Worm (Caenorhabditis elegans): ENCODE data around the gene twnk-1.

- no peak for TF ChIP-seq tab-1 (GFP tag; IDR thresholded peaks at IDR 0.05)
- TF ChIP-seq flt-1 (GFP tag; IDR thresholded peaks at IDR 0.05) = no peak
- TF ChIP-seq med-1 (GFP tag; optimal IDR thresholded peaks at IDR 0.05; ENCODE audit: insufficient read depth) = no peak
- TF ChIP-seq ref-1 (GFP tag; conservative IDR thresholded peaks at IDR 0.05) = no peak
- no peak for TF ChIP-seq klf-2 (GFP tag; conservative IDR thresholded peaks at IDR 0.05)
- no peak for TF ChIP-seq ztf-23 (GFP tag; IDR thresholded peaks at IDR 0.05)
- TF ChIP-seq T22C8.4 (GFP tag; IDR thresholded peaks at IDR 0.05) = no peak
- no peak for TF ChIP-seq cog-1 (tag; optimal IDR thresholded peaks at IDR 0.05)
- TF ChIP-seq ztf-29 (GFP tag; IDR thresholded peaks at IDR 0.05) = no peak
These were observed 15.0 kb downstream of the twnk-1 start, which contains the start of gene F13D11.3 for ce11 chrX:5805872-5806472.
